Fruit fly (Drosophila melanogaster) Kc167 (cell line): ENCODE results near the gene CG43844.

Source experiments
- Myc ChIP-seq: fragments of >200 bp; optimal IDR thresholded peaks from 2 replicates; lab custom pipeline; 2017; ENCODE audit warnings: missing external identifiers
- Sin3A ChIP-seq: fragments of >200 bp; optimal IDR thresholded peaks from 2 replicates; lab custom pipeline; 2018; ENCODE audit warnings: missing external identifiers
- h ChIP-seq: fragments of >200 bp; optimal IDR thresholded peaks from 3 replicates; lab custom pipeline; 2018; ENCODE audit warnings: missing external identifiers
- psq ChIP-seq: fragments of >200 bp; optimal IDR thresholded peaks from 2 replicates; lab custom pipeline; 2017; ENCODE audit warnings: missing external identifiers

dm6 chr3R:21884354-21884753, 5.0 kb upstream of the CG43844 start, which contains the start of gene fit:
- TF ChIP-seq Myc (lab: Kevin White, UChicago) (no peak), Sin3A (no peak), psq (lab: Kevin White, UChicago) (no peak), h (lab: Kevin White, UChicago) (no peak)
